Fruit fly (Drosophila melanogaster): ENCODE results near the gene Hpd.

Gene Hpd

dm6 chr3L:20439772-20440171, at the start of gene Hpd:
TSS of gene Hpd (minus strand) at chr3L:20439872.
- TF ChIP-seq GATAd (GFP tag; optimal IDR thresholded peaks at IDR 0.05) (no peak), sv (GFP tag; optimal IDR thresholded peaks at IDR 0.05) (no peak), CG32264 (GFP tag; optimal IDR thresholded peaks at IDR 0.05) (no peak), Dfd (GFP tag; optimal IDR thresholded peaks at IDR 0.05) (no peak), CG9705 (GFP tag; optimal IDR thresholded peaks at IDR 0.05) (no peak), br (GFP tag; optimal IDR thresholded peaks at IDR 0.05) (no peak), dl (GFP tag; optimal IDR thresholded peaks at IDR 0.05; ENCODE audit: insufficient read depth in 1 of 2, partially characterized antibody in 2 of 2) (no peak), tai (GFP tag; optimal IDR thresholded peaks at IDR 0.05) (no peak), ey (GFP tag; optimal IDR thresholded peaks at IDR 0.05) (no peak), dmrt93B (GFP tag; optimal IDR thresholded peaks at IDR 0.05) (no peak), Hr78 (GFP tag; optimal IDR thresholded peaks at IDR 0.05) (no peak), woc (GFP tag; optimal IDR thresholded peaks at IDR 0.05) (no peak), fru (GFP tag; optimal IDR thresholded peaks at IDR 0.05) (no peak)

DNA sequence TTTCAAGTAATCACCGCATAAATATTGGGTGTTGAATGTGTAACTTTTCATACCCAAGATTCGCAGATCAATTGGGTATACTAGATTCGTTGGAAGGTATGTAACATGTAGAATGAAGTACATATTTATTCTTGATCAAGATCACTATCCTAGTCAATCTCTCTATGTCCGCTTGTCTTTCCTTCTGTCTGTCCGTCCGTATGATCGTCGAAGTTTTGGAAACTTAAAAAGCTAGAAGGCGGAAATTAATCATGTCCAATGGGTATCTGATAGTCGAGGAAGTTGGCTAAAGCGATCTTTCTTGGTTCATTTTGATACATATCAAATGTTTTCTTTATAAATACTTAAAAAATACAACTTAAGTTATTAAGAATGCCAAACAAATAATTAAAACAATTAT, 48.0 kb upstream of the Hpd start:
- TF ChIP-seq foxo (GFP tag; optimal IDR thresholded peaks at IDR 0.05), result no peak
- no peak for TF ChIP-seq jim (GFP tag; optimal IDR thresholded peaks at IDR 0.05)
- no peak for TF ChIP-seq dsf (GFP tag; optimal IDR thresholded peaks at IDR 0.05; ENCODE audit: borderline replicate concordance)
- no peak for TF ChIP-seq lola (GFP tag; optimal IDR thresholded peaks at IDR 0.05)
- TF ChIP-seq sage (GFP tag; optimal IDR thresholded peaks at IDR 0.05), result no peak
- no peak for TF ChIP-seq OdsH (GFP tag; optimal IDR thresholded peaks at IDR 0.05)
- TF ChIP-seq ey (GFP tag; optimal IDR thresholded peaks at IDR 0.05), result no peak
- TF ChIP-seq woc (GFP tag; optimal IDR thresholded peaks at IDR 0.05), result no peak
- no peak for TF ChIP-seq CG9705 (GFP tag; optimal IDR thresholded peaks at IDR 0.05)
- no peak for TF ChIP-seq rgr (GFP tag; optimal IDR thresholded peaks at IDR 0.05)
- no peak for TF ChIP-seq br (GFP tag; optimal IDR thresholded peaks at IDR 0.05)
- no peak for TF ChIP-seq brk (GFP tag; optimal IDR thresholded peaks at IDR 0.05)
- TF ChIP-seq usp (GFP tag; optimal IDR thresholded peaks at IDR 0.05), result no peak
- TF ChIP-seq Dfd (GFP tag; optimal IDR thresholded peaks at IDR 0.05), result no peak

DNA sequence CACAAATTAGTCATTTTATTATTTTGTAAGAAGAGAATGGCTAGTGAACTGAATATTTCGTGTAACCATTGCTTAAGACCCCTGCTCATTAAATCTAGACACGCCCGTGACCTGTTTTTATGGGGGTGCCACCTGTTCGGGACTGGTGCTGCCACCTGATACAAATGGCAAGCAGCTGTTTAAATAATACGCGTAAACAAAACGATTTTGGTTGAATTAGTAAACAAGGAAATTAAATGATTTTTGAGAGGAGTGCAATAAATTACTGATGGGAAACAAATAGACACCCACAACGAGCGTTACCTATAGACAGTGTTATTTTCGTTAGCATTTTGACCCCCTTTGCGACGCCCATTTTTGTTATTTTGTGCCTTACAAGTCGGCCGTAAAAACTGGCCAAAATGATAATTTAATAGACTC, 35.1 kb upstream of the Hpd start:
- TF ChIP-seq CG9705 (GFP tag; optimal IDR thresholded peaks at IDR 0.05), result peak; percentile 76
- TF ChIP-seq br (GFP tag; optimal IDR thresholded peaks at IDR 0.05), result peak; percentile 86
- peak; percentile 85 for TF ChIP-seq ey (GFP tag; optimal IDR thresholded peaks at IDR 0.05)
- TF ChIP-seq Hr78 (GFP tag; optimal IDR thresholded peaks at IDR 0.05), result no peak
- peak; percentile 82 for TF ChIP-seq woc (GFP tag; optimal IDR thresholded peaks at IDR 0.05)
- no peak for TF ChIP-seq Myc (optimal IDR thresholded peaks at IDR 0.05)
- peak; percentile 92 for TF ChIP-seq tai (GFP tag; optimal IDR thresholded peaks at IDR 0.05)
- TF ChIP-seq Dif (GFP tag; optimal IDR thresholded peaks at IDR 0.05; ENCODE audit: partially characterized antibody), result no peak
- TF ChIP-seq pan (optimal IDR thresholded peaks at IDR 0.05), result no peak
- peak; percentile 86 for TF ChIP-seq psq (GFP tag; optimal IDR thresholded peaks at IDR 0.05)
- TF ChIP-seq dsf (GFP tag; optimal IDR thresholded peaks at IDR 0.05; ENCODE audit: borderline replicate concordance), result peak; percentile 53
- TF ChIP-seq HLH106 (tag; optimal IDR thresholded peaks at IDR 0.05), result peak; percentile 86
- peak; percentile 68 for TF ChIP-seq dmrt93B (GFP tag; optimal IDR thresholded peaks at IDR 0.05)
- peak; percentile 54 to 96 for TF ChIP-seq foxo (GFP tag; optimal IDR thresholded peaks at IDR 0.05)
- no peak for TF ChIP-seq dl (GFP tag; optimal IDR thresholded peaks at IDR 0.05; ENCODE audit: insufficient read depth in 1 of 2, partially characterized antibody in 2 of 2)
- peak; percentile 2 for TF ChIP-seq Mio (GFP tag; optimal IDR thresholded peaks at IDR 0.05)
- TF ChIP-seq N (GFP tag; optimal IDR thresholded peaks at IDR 0.05), result no peak
- peak; percentile 88 for TF ChIP-seq OdsH (GFP tag; optimal IDR thresholded peaks at IDR 0.05)
- TF ChIP-seq Sp1 (GFP tag; optimal IDR thresholded peaks at IDR 0.05), result peak; percentile 87
- peak; percentile 83 for TF ChIP-seq fru (GFP tag; optimal IDR thresholded peaks at IDR 0.05)
- peak; percentile 19 for TF ChIP-seq Rel (GFP tag; optimal IDR thresholded peaks at IDR 0.05)
- TF ChIP-seq Rel (tag; optimal IDR thresholded peaks at IDR 0.05), result peak; percentile 75
- no peak for TF ChIP-seq Abd-B (GFP tag; optimal IDR thresholded peaks at IDR 0.05)
- peak; percentile 84 for TF ChIP-seq sv (GFP tag; optimal IDR thresholded peaks at IDR 0.05)
- no peak for TF ChIP-seq CrebA (GFP tag; optimal IDR thresholded peaks at IDR 0.05; ENCODE audit: borderline replicate concordance)
- TF ChIP-seq Vsx2 (GFP tag; optimal IDR thresholded peaks at IDR 0.05; ENCODE audit: partially characterized antibody), result no peak
- TF ChIP-seq GATAd (GFP tag; optimal IDR thresholded peaks at IDR 0.05), result peak; percentile 82
- peak; percentile 83 for TF ChIP-seq Jra (GFP tag; optimal IDR thresholded peaks at IDR 0.05)
- TF ChIP-seq usp (GFP tag; optimal IDR thresholded peaks at IDR 0.05), result no peak
- TF ChIP-seq brk (GFP tag; optimal IDR thresholded peaks at IDR 0.05), result peak; percentile 88
- peak; percentile 56 for TF ChIP-seq jim (GFP tag; optimal IDR thresholded peaks at IDR 0.05)
- peak; percentile 71 for TF ChIP-seq sage (GFP tag; optimal IDR thresholded peaks at IDR 0.05)
- no peak for TF ChIP-seq Dfd (GFP tag; optimal IDR thresholded peaks at IDR 0.05)
- peak; percentile 99 for TF ChIP-seq Hr83 (GFP tag; optimal IDR thresholded peaks at IDR 0.05; ENCODE audit: poor library complexity, severe bottlenecking)
- TF ChIP-seq CG32264 (GFP tag; optimal IDR thresholded peaks at IDR 0.05), result peak; percentile 67
- TF ChIP-seq lola (GFP tag; optimal IDR thresholded peaks at IDR 0.05), result no peak
- TF ChIP-seq Hnf4 (GFP tag; optimal IDR thresholded peaks at IDR 0.05), result peak; percentile 93
- peak; percentile 91 for TF ChIP-seq h (GFP tag; optimal IDR thresholded peaks at IDR 0.05)
- peak; percentile 92 for TF ChIP-seq rgr (GFP tag; optimal IDR thresholded peaks at IDR 0.05)

Data from whole organism, wandering third instar larva.